Worm (Caenorhabditis elegans): ENCODE results near the gene ZK899.5.
A peak's percentile ranks its signal among the peaks of the same experiment; 100 is the strongest.

DNA sequence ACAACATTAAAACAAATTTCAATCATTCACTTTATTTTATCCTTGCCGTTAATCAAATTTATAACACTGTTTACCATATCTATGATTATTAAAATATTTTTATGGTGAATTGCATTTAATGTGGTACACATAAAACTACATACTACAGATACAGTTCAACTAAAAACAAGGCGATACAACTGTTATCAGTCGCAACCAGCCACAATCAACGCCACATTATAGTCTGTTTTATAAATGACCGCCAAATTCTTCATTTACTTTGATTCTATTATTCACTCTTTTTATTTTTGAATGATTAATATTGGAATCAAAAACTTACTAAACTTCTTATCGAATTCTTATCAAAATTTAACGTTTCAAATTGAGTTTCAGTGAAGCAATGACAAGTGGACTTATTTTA is 32.7 kb downstream of the ZK899.5 start, which contains the start of gene B0272.4:
- TF ChIP-seq npax-4 (tag; optimal IDR thresholded peaks at IDR 0.05), result no peak
- no peak for TF ChIP-seq pqm-1 (tag; optimal IDR thresholded peaks at IDR 0.05)
- no peak for TF ChIP-seq ceh-24 (tag; optimal IDR thresholded peaks at IDR 0.05)
- TF ChIP-seq eyg-1 (tag; optimal IDR thresholded peaks at IDR 0.05), result no peak
- no peak for TF ChIP-seq sox-2 (GFP tag; IDR thresholded peaks at IDR 0.05)
- no peak for TF ChIP-seq ztf-16 (tag; optimal IDR thresholded peaks at IDR 0.05)
- no peak for TF ChIP-seq C08G9.2 (tag; optimal IDR thresholded peaks at IDR 0.05)
- TF ChIP-seq fkh-6 (tag; optimal IDR thresholded peaks at IDR 0.05), result no peak
- TF ChIP-seq zip-5 (tag; optimal IDR thresholded peaks at IDR 0.05), result no peak
- TF ChIP-seq hlh-30 (tag; optimal IDR thresholded peaks at IDR 0.05; ENCODE audit: insufficient read depth), result no peak
- no peak for TF ChIP-seq lin-11 (tag; optimal IDR thresholded peaks at IDR 0.05)
- TF ChIP-seq elt-2 (tag; optimal IDR thresholded peaks at IDR 0.05), result peak; percentile 67
